Fruit fly (Drosophila melanogaster): Measurements from ENCODE around the gene Tyler.

Tyler gene

dm6 chrX:19663196-19663858, 52.0 kb downstream of the Tyler start (continued):
- TF ChIP-seq CG6854 (GFP tag; optimal IDR thresholded peaks at IDR 0.05), result no peak
- TF ChIP-seq Hr39 (GFP tag; optimal IDR thresholded peaks at IDR 0.05), result peak; percentile 49
- TF ChIP-seq Blimp-1 (GFP tag; optimal IDR thresholded peaks at IDR 0.05), result peak; percentile 12
- TF ChIP-seq OdsH (GFP tag; optimal IDR thresholded peaks at IDR 0.05), result peak; percentile 43
- TF ChIP-seq CG8119 (GFP tag; IDR thresholded peaks at IDR 0.05), result no peak
- TF ChIP-seq salr (GFP tag; optimal IDR thresholded peaks at IDR 0.05), result peak in 1 of 2 experiments; percentile 16
- TF ChIP-seq CG6792 (GFP tag; optimal IDR thresholded peaks at IDR 0.05), result peak; percentile 50
- TF ChIP-seq Smox (GFP tag; optimal IDR thresholded peaks at IDR 0.05), result peak; percentile 71
- 0 out of 3 replicates have a peak, but pooled peaks have one; percentile 26 for TF ChIP-seq CG6163 (GFP tag; IDR thresholded peaks at IDR 0.05)

- TF ChIP-seq Blimp-1 (GFP tag; optimal IDR thresholded peaks at IDR 0.05) (no peak), Met (GFP tag; optimal IDR thresholded peaks at IDR 0.05) (peak; percentile 32), CG11294 (GFP tag; IDR thresholded peaks at IDR 0.05) (no peak), CG8119 (GFP tag; IDR thresholded peaks at IDR 0.05) (no peak), CG6163 (GFP tag; IDR thresholded peaks at IDR 0.05) (no peak), CG9139 (GFP tag; optimal IDR thresholded peaks at IDR 0.05) (no peak), topi (GFP tag; optimal IDR thresholded peaks at IDR 0.05) (peak; percentile 9), CG15336 (GFP tag; IDR thresholded peaks at IDR 0.05) (no peak), acj6 (GFP tag; optimal IDR thresholded peaks at IDR 0.05) (peak; percentile 14), Sox14 (GFP tag; optimal IDR thresholded peaks at IDR 0.05) (no peak), Smox (GFP tag; optimal IDR thresholded peaks at IDR 0.05) (no peak), dsx (GFP tag; optimal IDR thresholded peaks at IDR 0.05; ENCODE audit: poor library complexity, severe bottlenecking) (no peak), dac (GFP tag; optimal IDR thresholded peaks at IDR 0.05) (no peak), esn (GFP tag; optimal IDR thresholded peaks at IDR 0.05) (peak; percentile 22), CG1621 (tag; optimal IDR thresholded peaks at IDR 0.05) (no peak), CG10631 (GFP tag; optimal IDR thresholded peaks at IDR 0.05) (peak; percentile 15), Ets21C (GFP tag; optimal IDR thresholded peaks at IDR 0.05) (no peak), fd85E (GFP tag; optimal IDR thresholded peaks at IDR 0.05) (no peak), Eip78C (GFP tag) (peak; percentile 32), pdm3 (GFP tag; optimal IDR thresholded peaks at IDR 0.05) (no peak), salr (GFP tag; optimal IDR thresholded peaks at IDR 0.05) (peak in 1 of 2 experiments; percentile 19), Hr4 (GFP tag; optimal IDR thresholded peaks at IDR 0.05) (peak; percentile 4), CG11762 (GFP tag; optimal IDR thresholded peaks at IDR 0.05; ENCODE audit: insufficient read depth) (no peak)
Observed at dm6 chrX:19663859-19664728, 52.8 kb downstream of the Tyler start, which contains the start of the genes CG14223 and Ssu72. Gene CG14223, minus strand, starts transcription at chrX:19663971. Gene Ssu72, plus strand, starts transcription at chrX:19664561.
